Worm (Caenorhabditis elegans): Measurements from ENCODE around the gene eef-1A.1.
A peak's percentile ranks its signal among the peaks of the same experiment; 100 is the strongest.

eef-1A.1 gene

ce11 chrIII:6961937-6962504, 9.5 kb downstream of the eef-1A.1 start, which contains the start of the genes rpn-6.1 and F57B9.1 (continued):
- TF ChIP-seq unc-130 (GFP tag; optimal IDR thresholded peaks at IDR 0.05): no peak
- TF ChIP-seq php-3 (GFP tag; IDR thresholded peaks at IDR 0.05): no peak
- no peak for TF ChIP-seq nhr-25 (tag; optimal IDR thresholded peaks at IDR 0.05; ENCODE audit: borderline replicate concordance, insufficient read depth)
- TF ChIP-seq ceh-44 (GFP tag; IDR thresholded peaks at IDR 0.05): no peak
- TF ChIP-seq mdl-1 (tag; optimal IDR thresholded peaks at IDR 0.05): no peak
- no peak for TF ChIP-seq ceh-28 (tag; optimal IDR thresholded peaks at IDR 0.05)
- TF ChIP-seq F37D6.2 (tag; optimal IDR thresholded peaks at IDR 0.05): no peak
- TF ChIP-seq tra-1 (GFP tag; IDR thresholded peaks at IDR 0.05): no peak
- no peak for TF ChIP-seq T26A8.4 (GFP tag; IDR thresholded peaks at IDR 0.05)
- TF ChIP-seq mep-1 (tag; optimal IDR thresholded peaks at IDR 0.05): peak; percentile 10
- no peak for TF ChIP-seq egl-27 (tag; optimal IDR thresholded peaks at IDR 0.05)
- peak; percentile 68 for TF ChIP-seq nhr-28 (tag; optimal IDR thresholded peaks at IDR 0.05)
- no peak for TF ChIP-seq ceh-82 (tag; optimal IDR thresholded peaks at IDR 0.05)
- TF ChIP-seq mes-2 (tag; optimal IDR thresholded peaks at IDR 0.05; ENCODE audit: poor library complexity, severe bottlenecking): peak; percentile 23
- TF ChIP-seq hmg-1.1 (GFP tag; IDR thresholded peaks at IDR 0.05): no peak
- TF ChIP-seq snpc-4 (tag; optimal IDR thresholded peaks at IDR 0.05): no peak
- TF ChIP-seq attf-4 (tag; optimal IDR thresholded peaks at IDR 0.05): no peak
- TF ChIP-seq lsy-2 (tag; optimal IDR thresholded peaks at IDR 0.05): peak in 1 of 2 experiments; percentile 78
- peak; percentile 71 for TF ChIP-seq T20F7.1 (GFP tag; optimal IDR thresholded peaks at IDR 0.05)
- TF ChIP-seq hif-1 (tag; optimal IDR thresholded peaks at IDR 0.05): peak; percentile 62 to 97
- no peak for TF ChIP-seq skn-1 (tag; optimal IDR thresholded peaks at IDR 0.05)
- no peak for TF ChIP-seq pha-4 (GFP tag; IDR thresholded peaks at IDR 0.05)
- TF ChIP-seq pha-4 (tag; optimal IDR thresholded peaks at IDR 0.05): no peak
- peak; percentile 55 for TF ChIP-seq dve-1 (tag; optimal IDR thresholded peaks at IDR 0.05; ENCODE audit: insufficient read depth)
- no peak for TF ChIP-seq mxl-3 (GFP tag; optimal IDR thresholded peaks at IDR 0.05)
- TF ChIP-seq snpc-1.2 (GFP tag; IDR thresholded peaks at IDR 0.05): no peak
- no peak for TF ChIP-seq ZK546.5 (tag; optimal IDR thresholded peaks at IDR 0.05)

DNA sequence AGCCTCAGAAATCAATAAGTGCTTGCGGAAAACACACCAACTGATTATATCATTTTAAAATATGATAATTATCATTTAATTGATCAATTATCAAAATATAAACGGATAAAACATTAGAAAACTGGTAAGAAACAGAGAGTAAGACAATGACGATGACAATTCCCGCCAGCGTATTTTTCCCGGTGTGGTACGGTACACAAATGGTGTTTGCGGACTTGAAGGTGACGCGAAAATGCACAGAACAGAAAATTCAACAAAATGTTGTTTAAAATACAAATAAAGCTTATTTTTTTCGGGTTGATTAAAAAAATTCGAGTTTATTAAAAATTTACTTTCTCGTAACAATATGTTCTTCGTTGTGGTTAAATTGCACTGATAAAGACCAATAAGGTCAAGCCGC, 10.3 kb downstream of the eef-1A.1 start:
- TF ChIP-seq dpl-1 (GFP tag; optimal IDR thresholded peaks at IDR 0.05): peak; percentile 60
- TF ChIP-seq madf-9 (GFP tag; conservative IDR thresholded peaks at IDR 0.05): no peak
- TF ChIP-seq lsy-2 (tag; optimal IDR thresholded peaks at IDR 0.05): peak; percentile 57 to 98
- peak; percentile 43 for TF ChIP-seq mep-1 (tag; optimal IDR thresholded peaks at IDR 0.05)
- no peak for TF ChIP-seq F10B5.3 (tag; optimal IDR thresholded peaks at IDR 0.05)
- no peak for TF ChIP-seq ceh-44 (GFP tag; IDR thresholded peaks at IDR 0.05)
- peak in 1 of 2 experiments; percentile 16 for TF ChIP-seq hif-1 (tag; optimal IDR thresholded peaks at IDR 0.05)
- TF ChIP-seq dmd-6 (GFP tag; IDR thresholded peaks at IDR 0.05): no peak
- peak; percentile 57 for TF ChIP-seq dve-1 (tag; optimal IDR thresholded peaks at IDR 0.05; ENCODE audit: insufficient read depth)
- TF ChIP-seq Y48G9A.11 (GFP tag; IDR thresholded peaks at IDR 0.05): peak; percentile 63; the same call in 1 of the 2 replicates
- peak; percentile 56 for TF ChIP-seq lin-38 (GFP tag; IDR thresholded peaks at IDR 0.05)
- peak; percentile 76 for TF ChIP-seq T20F7.1 (GFP tag; optimal IDR thresholded peaks at IDR 0.05)
- TF ChIP-seq lin-13 (GFP tag; optimal IDR thresholded peaks at IDR 0.05): peak; percentile 2
- peak; percentile 77 for TF ChIP-seq unc-130 (GFP tag; optimal IDR thresholded peaks at IDR 0.05)
- TF ChIP-seq lin-29 (GFP tag; IDR thresholded peaks at IDR 0.05): no peak
- peak; percentile 53 for TF ChIP-seq mes-2 (tag; optimal IDR thresholded peaks at IDR 0.05; ENCODE audit: poor library complexity, severe bottlenecking)
- TF ChIP-seq lim-7 (GFP tag; IDR thresholded peaks at IDR 0.05): no peak
- peak; percentile 60 for TF ChIP-seq aha-1 (tag)
- TF ChIP-seq daf-16 (GFP tag; optimal IDR thresholded peaks at IDR 0.05): no peak
- TF ChIP-seq daf-16 (tag; optimal IDR thresholded peaks at IDR 0.05): peak; percentile 36
- TF ChIP-seq hmg-1.1 (GFP tag; IDR thresholded peaks at IDR 0.05): peak; percentile 28; the same call in 1 of the 2 replicates
- peak; percentile 5 for TF ChIP-seq hlh-30 (tag; optimal IDR thresholded peaks at IDR 0.05; ENCODE audit: insufficient read depth)
- no peak for TF ChIP-seq zag-1 (tag; optimal IDR thresholded peaks at IDR 0.05)
